Worm (Caenorhabditis elegans): ENCODE results near the gene Y97E10AR.2.

Y97E10AR.2 gene

DNA sequence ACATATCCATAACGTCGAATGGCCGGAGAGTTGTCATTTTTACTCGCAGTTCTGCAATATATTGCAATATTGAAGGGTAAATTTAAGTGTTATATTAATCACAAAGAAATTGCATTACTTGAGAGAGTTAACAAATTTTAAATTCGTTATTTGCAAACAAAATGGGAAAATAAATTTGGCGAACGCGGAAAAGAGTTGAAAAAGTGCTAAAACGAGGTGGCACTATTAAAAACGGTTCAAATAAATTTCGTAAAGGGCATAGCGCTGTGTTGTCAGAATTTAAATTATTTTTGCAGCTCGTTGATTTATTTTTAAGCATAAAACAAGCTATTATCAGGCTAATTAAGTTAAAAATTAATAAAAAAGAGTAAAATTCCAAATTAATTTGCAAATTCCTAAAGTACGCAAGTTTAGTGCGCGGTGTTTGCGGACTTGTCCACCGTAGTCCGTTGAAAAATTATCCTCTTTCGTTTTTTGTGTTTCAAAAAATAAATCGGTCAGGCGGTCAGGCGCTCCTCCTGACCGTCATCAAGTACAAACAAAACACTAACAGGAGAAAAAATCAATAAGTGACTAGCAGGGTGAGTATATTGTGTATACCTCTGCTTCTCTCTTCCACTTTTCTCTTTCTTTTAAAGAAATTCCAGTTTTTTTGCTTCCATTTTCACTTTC lies 12.5 kb upstream of the Y97E10AR.2 start, which contains the start of the genes natb-1 and abhd-12:
Gene natb-1 (minus strand): TSS at position 51 of the 672 bp plus-strand sequence.
Gene abhd-12 (plus strand): TSS at position 499 of the 672 bp plus-strand sequence.
- TF ChIP-seq unc-62 (GFP tag; optimal IDR thresholded peaks at IDR 0.05) = no peak

- TF ChIP-seq unc-62 (GFP tag; optimal IDR thresholded peaks at IDR 0.05) = no peak
These were observed 10.1 kb upstream of the Y97E10AR.2 start, which contains the start of gene Y97E10AL.1 for ce11 chrV:7985860-7986259. Y97E10AL.1 (plus strand) TSS chrV:7986160.

DNA sequence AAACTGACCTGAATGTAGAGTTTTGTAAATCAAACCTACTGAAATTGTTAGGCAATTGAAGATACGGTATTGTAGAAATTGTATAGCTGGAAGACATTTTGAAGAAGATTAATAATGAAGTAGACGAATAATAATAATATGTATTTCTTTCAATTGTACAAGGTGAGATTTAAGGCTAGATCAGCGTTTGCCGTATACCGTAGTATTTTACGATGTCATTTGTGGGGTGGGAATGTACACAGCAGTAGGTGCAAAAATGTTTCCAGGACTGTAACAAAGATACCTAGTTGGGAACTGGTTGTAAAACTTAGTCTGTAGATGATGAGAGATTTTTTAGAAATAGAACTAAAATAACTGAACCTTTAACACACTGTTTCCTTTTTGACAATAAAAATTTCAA lies 1.4 kb upstream of the Y97E10AR.2 start, which contains the start of gene ceh-76:
Gene ceh-76 (minus strand): TSS at position 101 of the 400 bp plus-strand sequence.
- TF ChIP-seq unc-62 (GFP tag; optimal IDR thresholded peaks at IDR 0.05) = no peak

ce11 chrV:7995165-7995564 lies 813 bp upstream of the Y97E10AR.2 start:
- TF ChIP-seq unc-62 (GFP tag; optimal IDR thresholded peaks at IDR 0.05) = no peak

- TF ChIP-seq unc-62 (GFP tag; optimal IDR thresholded peaks at IDR 0.05) = no peak
These were observed 5.0 kb downstream of the Y97E10AR.2 start, which contains the start of gene Y97E10AR.1 for ce11 chrV:8000929-8001513. Y97E10AR.1 (plus strand) TSS chrV:8001463.

- TF ChIP-seq unc-62 (GFP tag; optimal IDR thresholded peaks at IDR 0.05) = no peak
These were observed 9.0 kb downstream of the Y97E10AR.2 start, which contains the start of gene Y97E10AR.8 for ce11 chrV:8005000-8005399. Y97E10AR.8 (plus strand) TSS chrV:8005300.

DNA sequence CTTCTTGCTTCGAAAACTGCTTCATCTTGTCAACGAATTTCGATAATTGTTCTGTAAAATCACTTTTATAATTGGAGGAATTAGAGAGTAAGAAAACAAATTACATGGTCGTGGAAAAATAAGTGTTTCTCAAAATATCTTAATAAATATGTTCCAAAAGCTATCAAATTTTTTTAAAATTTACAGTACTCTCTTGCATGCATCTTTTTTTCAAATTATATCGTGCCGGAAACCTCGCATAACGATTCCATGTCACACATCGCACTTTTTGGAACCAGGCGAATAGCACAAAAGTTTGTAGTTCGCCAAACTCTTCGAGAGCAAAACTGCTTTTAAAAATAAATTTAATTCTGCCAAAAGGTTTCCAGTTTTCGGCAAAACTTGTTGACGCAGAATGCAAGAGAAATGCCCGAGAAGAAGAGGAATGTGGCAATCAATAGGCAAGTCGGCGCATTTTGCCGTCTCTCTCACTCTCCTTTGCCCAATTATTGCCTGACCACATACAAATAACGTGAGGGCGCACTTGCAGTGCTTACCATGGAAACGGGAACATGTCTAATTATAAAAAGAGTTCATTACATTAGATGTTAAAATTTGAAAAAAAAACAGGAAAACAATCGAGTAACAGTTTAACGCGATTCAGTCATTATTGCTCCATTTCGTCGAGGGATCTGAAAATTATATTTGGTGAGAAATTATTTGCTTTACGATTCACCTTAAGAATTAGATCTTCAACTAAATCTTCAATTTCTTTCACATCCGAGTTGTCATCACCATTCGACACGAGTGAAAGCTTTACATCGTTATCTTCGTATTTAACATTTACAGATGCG lies 11.7 kb downstream of the Y97E10AR.2 start, which contains the start of gene Y97E10AR.3:
Gene Y97E10AR.3 (minus strand): TSS at position 51 of the 833 bp plus-strand sequence.
- no peak for TF ChIP-seq unc-62 (GFP tag; optimal IDR thresholded peaks at IDR 0.05)

- TF ChIP-seq unc-62 (GFP tag; optimal IDR thresholded peaks at IDR 0.05) = no peak
These were observed 14.1 kb downstream of the Y97E10AR.2 start, which contains the start of gene Y97E10AR.4 for ce11 chrV:8010103-8010502. Y97E10AR.4 (minus strand) TSS chrV:8010233.

DNA sequence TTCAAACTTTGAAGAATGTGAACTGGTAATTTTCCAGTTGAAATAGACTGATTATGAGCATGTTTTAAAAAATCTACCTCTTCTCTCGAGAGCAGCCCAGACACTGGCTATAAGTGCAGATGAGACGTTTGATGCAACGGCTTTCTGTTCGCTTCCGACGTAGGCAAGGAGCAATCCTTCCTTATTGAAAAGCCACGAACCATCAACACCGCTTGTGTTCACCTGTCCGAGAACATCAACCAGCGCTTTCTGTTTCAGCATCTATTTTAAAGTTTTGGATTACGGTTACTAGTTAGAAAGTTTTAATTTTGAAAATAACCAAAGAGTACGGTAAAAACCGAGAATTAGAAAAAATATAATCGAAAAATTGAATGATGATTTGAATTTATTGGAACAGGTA lies 14.9 kb downstream of the Y97E10AR.2 start, which contains the start of gene lmtr-2:
Gene lmtr-2 (minus strand): TSS at position 261 of the 400 bp plus-strand sequence.
- no peak for TF ChIP-seq unc-62 (GFP tag; optimal IDR thresholded peaks at IDR 0.05)

ce11 chrV:8012032-8012431 lies 16.1 kb downstream of the Y97E10AR.2 start, which contains the start of gene rpb-9:
rpb-9 (minus strand) TSS chrV:8012345.
- TF ChIP-seq unc-62 (GFP tag; optimal IDR thresholded peaks at IDR 0.05) = no peak

DNA sequence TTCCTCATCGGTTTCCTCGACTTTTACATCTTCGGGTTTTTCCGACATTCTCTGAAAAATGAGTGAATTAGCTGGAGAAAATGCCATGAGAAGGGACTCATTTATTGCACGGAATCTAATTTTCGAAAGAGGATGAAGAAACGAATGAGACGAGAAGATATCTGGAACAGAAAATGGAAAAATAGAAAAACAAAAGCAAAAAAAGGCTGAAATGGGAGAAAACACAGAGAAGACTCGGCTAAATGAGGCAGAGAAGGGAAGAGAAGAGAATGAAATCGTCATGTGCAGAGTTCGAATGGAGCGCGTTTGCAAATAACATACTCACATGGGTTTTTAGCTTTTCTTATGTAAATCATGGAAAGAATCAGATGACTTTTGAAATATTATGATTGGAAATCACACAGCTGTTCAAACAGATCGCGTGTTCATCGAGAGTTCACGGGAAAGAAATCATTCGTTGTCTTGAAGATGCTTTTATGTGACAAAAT lies 18.0 kb downstream of the Y97E10AR.2 start, which contains the start of gene Y97E10AR.6:
Gene Y97E10AR.6 (minus strand): TSS at position 51 of the 488 bp plus-strand sequence.
- TF ChIP-seq unc-62 (GFP tag; optimal IDR thresholded peaks at IDR 0.05) = no peak

DNA sequence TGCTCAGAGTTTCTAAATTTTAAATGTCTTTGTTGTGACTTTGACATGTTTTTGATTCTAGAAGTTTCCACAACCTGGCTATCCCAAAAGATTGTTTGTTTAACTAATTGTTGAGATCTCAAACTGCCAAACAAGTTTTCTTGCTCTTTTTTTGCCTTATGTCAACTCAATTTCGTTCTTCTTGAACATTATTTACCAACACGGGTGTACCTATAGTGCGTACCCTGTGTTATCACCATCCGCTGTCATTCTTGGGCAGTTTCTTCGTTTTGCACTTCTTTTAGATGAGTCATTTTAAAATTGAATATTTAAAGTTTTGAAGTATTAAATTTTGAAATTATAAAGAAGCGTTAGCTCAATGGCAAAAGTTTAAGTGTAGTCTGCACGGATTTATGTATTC lies 20.9 kb downstream of the Y97E10AR.2 start, which contains the start of gene sptl-2:
Gene sptl-2 (plus strand): TSS at position 280 of the 400 bp plus-strand sequence.
- no peak for TF ChIP-seq unc-62 (GFP tag; optimal IDR thresholded peaks at IDR 0.05)

DNA sequence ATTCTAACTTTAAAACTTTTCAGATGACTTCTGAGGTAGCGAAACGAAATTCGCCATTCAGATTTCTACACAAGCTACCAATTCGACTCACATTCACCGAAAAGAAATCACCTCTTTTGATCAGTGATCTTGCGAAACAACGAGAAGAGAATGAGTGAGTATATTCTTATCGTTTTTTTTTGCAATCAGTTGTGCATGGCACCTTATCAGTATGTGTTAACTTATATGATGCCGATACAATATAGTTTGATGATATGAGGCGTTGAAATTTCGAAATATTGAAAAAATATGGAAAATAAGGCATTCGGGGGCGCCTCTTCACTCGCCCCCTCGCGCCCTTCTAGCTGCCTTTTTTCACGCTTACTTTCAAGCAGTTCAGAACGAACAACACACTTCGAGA lies 21.9 kb downstream of the Y97E10AR.2 start:
- no peak for TF ChIP-seq unc-62 (GFP tag; optimal IDR thresholded peaks at IDR 0.05)

DNA sequence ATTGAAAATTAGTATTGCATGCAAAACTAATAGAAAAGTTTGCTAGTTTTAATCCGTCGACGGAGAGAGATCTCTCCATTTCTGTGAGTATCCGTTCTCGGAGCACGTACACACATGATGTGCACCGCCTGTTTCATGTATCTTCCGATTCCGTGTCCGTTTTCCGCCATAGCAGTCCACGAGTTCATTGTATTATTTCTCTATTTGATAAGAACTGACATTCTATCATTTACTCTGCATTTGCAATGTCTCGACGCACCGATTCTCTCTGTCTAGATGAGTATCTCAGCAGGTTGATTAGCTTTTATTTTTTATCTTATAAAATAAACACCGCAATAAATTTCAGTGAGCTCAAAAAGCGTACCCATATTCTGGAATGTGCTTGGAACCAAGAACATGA lies 22.9 kb downstream of the Y97E10AR.2 start:
- TF ChIP-seq unc-62 (GFP tag; optimal IDR thresholded peaks at IDR 0.05) = no peak

- no peak for TF ChIP-seq unc-62 (GFP tag; optimal IDR thresholded peaks at IDR 0.05)
These were observed 23.8 kb downstream of the Y97E10AR.2 start for ce11 chrV:8019783-8020182.
